Worm (Caenorhabditis elegans): Measurements from ENCODE around the gene bath-23.

The bath-23 gene

ce11 chrII:3332039-3332438 is 39.1 kb upstream of the bath-23 start, which contains the start of gene irld-27:
Gene irld-27, plus strand, starts transcription at chrII:3332339.
- TF ChIP-seq C38D4.7 (GFP tag; optimal IDR thresholded peaks at IDR 0.05) = no peak
- TF ChIP-seq unc-55 (GFP tag; optimal IDR thresholded peaks at IDR 0.05) = no peak
- TF ChIP-seq hlh-6 (tag; optimal IDR thresholded peaks at IDR 0.05) = no peak
- TF ChIP-seq nhr-232 (tag; optimal IDR thresholded peaks at IDR 0.05) = no peak
- no peak for TF ChIP-seq C08G9.2 (tag; optimal IDR thresholded peaks at IDR 0.05)
- TF ChIP-seq ceh-34 (tag; optimal IDR thresholded peaks at IDR 0.05) = no peak
- no peak for TF ChIP-seq hlh-15 (tag; optimal IDR thresholded peaks at IDR 0.05)
- no peak for TF ChIP-seq ceh-19 (GFP tag; optimal IDR thresholded peaks at IDR 0.05)
- TF ChIP-seq dve-1 (tag; optimal IDR thresholded peaks at IDR 0.05) = no peak
- TF ChIP-seq K02D7.2 (tag; optimal IDR thresholded peaks at IDR 0.05) = no peak
- TF ChIP-seq ceh-14 (tag; optimal IDR thresholded peaks at IDR 0.05) = no peak
- no peak for TF ChIP-seq eyg-1 (tag; optimal IDR thresholded peaks at IDR 0.05)
- no peak for TF ChIP-seq che-1 (tag; optimal IDR thresholded peaks at IDR 0.05)
- no peak for TF ChIP-seq ceh-30 (tag; optimal IDR thresholded peaks at IDR 0.05)
- no peak for TF ChIP-seq ceh-2 (tag; optimal IDR thresholded peaks at IDR 0.05)
- TF ChIP-seq fax-1 (tag; optimal IDR thresholded peaks at IDR 0.05) = no peak
- no peak for TF ChIP-seq tbx-2 (tag; optimal IDR thresholded peaks at IDR 0.05)
- no peak for TF ChIP-seq ahr-1 (tag; optimal IDR thresholded peaks at IDR 0.05)
- no peak for TF ChIP-seq npax-4 (tag; optimal IDR thresholded peaks at IDR 0.05)

- TF ChIP-seq C08G9.2 (tag; optimal IDR thresholded peaks at IDR 0.05) = no peak
- TF ChIP-seq ceh-30 (tag; optimal IDR thresholded peaks at IDR 0.05) = no peak
- no peak for TF ChIP-seq hlh-13 (GFP tag; optimal IDR thresholded peaks at IDR 0.05)
- TF ChIP-seq syd-9 (tag; optimal IDR thresholded peaks at IDR 0.05) = no peak
- no peak for TF ChIP-seq fkh-10 (GFP tag; optimal IDR thresholded peaks at IDR 0.05)
- no peak for TF ChIP-seq rnt-1 (tag; optimal IDR thresholded peaks at IDR 0.05)
- no peak for TF ChIP-seq ceh-2 (tag; optimal IDR thresholded peaks at IDR 0.05)
- no peak for TF ChIP-seq unc-86 (tag; optimal IDR thresholded peaks at IDR 0.05)
- no peak for TF ChIP-seq pat-9 (tag; optimal IDR thresholded peaks at IDR 0.05)
- TF ChIP-seq hlh-30 (tag; optimal IDR thresholded peaks at IDR 0.05; ENCODE audit: insufficient read depth) = no peak
- TF ChIP-seq lin-11 (tag; optimal IDR thresholded peaks at IDR 0.05) = no peak
- TF ChIP-seq nhr-11 (tag; optimal IDR thresholded peaks at IDR 0.05) = no peak
These were observed 34.1 kb upstream of the bath-23 start, which contains the start of gene F14D2.19 for ce11 chrII:3337039-3337438. Gene F14D2.19, minus strand, starts transcription at chrII:3337139.

- TF ChIP-seq pag-3 (tag; optimal IDR thresholded peaks at IDR 0.05; ENCODE audit: borderline replicate concordance) (no peak), pha-2 (tag; optimal IDR thresholded peaks at IDR 0.05) (no peak), zip-5 (tag; optimal IDR thresholded peaks at IDR 0.05) (no peak), gmeb-2 (tag; optimal IDR thresholded peaks at IDR 0.05) (no peak), elt-4 (tag; optimal IDR thresholded peaks at IDR 0.05) (no peak), dve-1 (tag; optimal IDR thresholded peaks at IDR 0.05) (no peak), lin-11 (tag; optimal IDR thresholded peaks at IDR 0.05) (no peak), fax-1 (tag; optimal IDR thresholded peaks at IDR 0.05) (no peak), ahr-1 (tag; optimal IDR thresholded peaks at IDR 0.05) (no peak), sox-2 (GFP tag; IDR thresholded peaks at IDR 0.05) (no peak), ztf-16 (tag; optimal IDR thresholded peaks at IDR 0.05) (no peak), nhr-232 (tag; optimal IDR thresholded peaks at IDR 0.05) (no peak), ceh-31 (tag; optimal IDR thresholded peaks at IDR 0.05) (no peak), F13H6.1 (tag; optimal IDR thresholded peaks at IDR 0.05) (no peak), npax-4 (tag; optimal IDR thresholded peaks at IDR 0.05) (no peak), eyg-1 (tag; optimal IDR thresholded peaks at IDR 0.05) (no peak), ceh-2 (tag; optimal IDR thresholded peaks at IDR 0.05) (no peak), unc-42 (tag; optimal IDR thresholded peaks at IDR 0.05) (no peak), nfya-1 (tag; optimal IDR thresholded peaks at IDR 0.05) (no peak)
These were observed 32.6 kb upstream of the bath-23 start, which contains the start of gene F14D2.7 for ce11 chrII:3338556-3338955. Gene F14D2.7, minus strand, starts transcription at chrII:3338656.
